Worm (Caenorhabditis elegans): ENCODE measurements around the gene pals-38.

Gene pals-38

ce11 chrV:12465399-12465798 is 18.6 kb upstream of the pals-38 start (continued):
- TF ChIP-seq ceh-28 (tag; optimal IDR thresholded peaks at IDR 0.05) (peak; percentile 31), nhr-11 (tag; optimal IDR thresholded peaks at IDR 0.05) (peak; percentile 80), lin-39 (tag; optimal IDR thresholded peaks at IDR 0.05) (no peak), dpl-1 (GFP tag; optimal IDR thresholded peaks at IDR 0.05) (peak; percentile 57), hlh-11 (tag; optimal IDR thresholded peaks at IDR 0.05) (peak; percentile 74), rbr-2 (tag; optimal IDR thresholded peaks at IDR 0.05) (peak; percentile 92), daf-16 (GFP tag; optimal IDR thresholded peaks at IDR 0.05) (peak in 1 of 2 experiments; percentile 83), daf-16 (tag; optimal IDR thresholded peaks at IDR 0.05) (no peak), ces-1 (GFP tag; optimal IDR thresholded peaks at IDR 0.05) (peak; percentile 72), ceh-32 (tag; optimal IDR thresholded peaks at IDR 0.05; ENCODE audit: poor library complexity) (peak; percentile 40)

ce11 chrV:12462908-12463307 is 16.1 kb upstream of the pals-38 start, which contains the start of gene egl-10:
egl-10 (minus strand) TSS chrV:12463008.
- TF ChIP-seq hmg-1.1 (GFP tag; IDR thresholded peaks at IDR 0.05) (0 out of 2 replicates have a peak, but pooled peaks have one; percentile 21), ceh-82 (tag; optimal IDR thresholded peaks at IDR 0.05) (no peak), hlh-30 (tag; optimal IDR thresholded peaks at IDR 0.05; ENCODE audit: insufficient read depth) (peak; percentile 11), daf-12 (tag; optimal IDR thresholded peaks at IDR 0.05) (no peak), snpc-4 (tag; optimal IDR thresholded peaks at IDR 0.05) (no peak), zag-1 (tag; optimal IDR thresholded peaks at IDR 0.05) (no peak), dve-1 (tag; optimal IDR thresholded peaks at IDR 0.05; ENCODE audit: insufficient read depth) (peak; percentile 19), vab-7 (GFP tag; IDR thresholded peaks at IDR 0.05) (no peak), nhr-48 (tag; optimal IDR thresholded peaks at IDR 0.05) (no peak), nhr-10 (tag; optimal IDR thresholded peaks at IDR 0.05) (no peak), mes-2 (tag; optimal IDR thresholded peaks at IDR 0.05; ENCODE audit: poor library complexity, severe bottlenecking) (peak; percentile 50), nhr-6 (tag; optimal IDR thresholded peaks at IDR 0.05) (peak; percentile 11), dpl-1 (GFP tag; optimal IDR thresholded peaks at IDR 0.05) (no peak)

- TF ChIP-seq hlh-11 (tag; optimal IDR thresholded peaks at IDR 0.05): peak; percentile 1
- TF ChIP-seq T26A8.4 (GFP tag; IDR thresholded peaks at IDR 0.05): no peak
- TF ChIP-seq lsy-2 (tag; optimal IDR thresholded peaks at IDR 0.05): peak in 1 of 2 experiments; percentile 36
- peak; percentile 16 for TF ChIP-seq dve-1 (tag; optimal IDR thresholded peaks at IDR 0.05; ENCODE audit: insufficient read depth)
- TF ChIP-seq daf-16 (GFP tag; optimal IDR thresholded peaks at IDR 0.05): peak in 1 of 2 experiments; percentile 59
- no peak for TF ChIP-seq daf-16 (tag; optimal IDR thresholded peaks at IDR 0.05)
- TF ChIP-seq aha-1 (tag): peak; percentile 68
- TF ChIP-seq hmg-1.1 (GFP tag; IDR thresholded peaks at IDR 0.05): no peak
- TF ChIP-seq mdl-1 (tag; optimal IDR thresholded peaks at IDR 0.05): peak in 1 of 2 experiments; percentile 32
- peak; percentile 25 for TF ChIP-seq mep-1 (tag; optimal IDR thresholded peaks at IDR 0.05)
These were observed 13.8 kb upstream of the pals-38 start for ce11 chrV:12460583-12460982.

ce11 chrV:12455695-12456094 is 8.9 kb upstream of the pals-38 start:
- TF ChIP-seq set-16 (GFP tag; IDR thresholded peaks at IDR 0.05): peak; percentile 93
- TF ChIP-seq dmd-8 (GFP tag; IDR thresholded peaks at IDR 0.05): 0 out of 2 replicates have a peak, but pooled peaks have one; percentile 38
- no peak for TF ChIP-seq dve-1 (tag; optimal IDR thresholded peaks at IDR 0.05; ENCODE audit: insufficient read depth)
- TF ChIP-seq aha-1 (tag): peak; percentile 27
- TF ChIP-seq egl-43 (GFP tag; IDR thresholded peaks at IDR 0.05): peak; percentile 42; the same call in 1 of the 2 replicates
- no peak for TF ChIP-seq lin-13 (GFP tag; optimal IDR thresholded peaks at IDR 0.05)
- 0 out of 2 replicates have a peak, but pooled peaks have one; percentile 14 for TF ChIP-seq ctbp-1 (GFP tag; IDR thresholded peaks at IDR 0.05)

- TF ChIP-seq R02D3.7 (tag; optimal IDR thresholded peaks at IDR 0.05) (peak; percentile 16), dpl-1 (GFP tag; optimal IDR thresholded peaks at IDR 0.05) (peak; percentile 84), nhr-6 (tag; optimal IDR thresholded peaks at IDR 0.05) (peak; percentile 55), Y48G9A.11 (GFP tag; IDR thresholded peaks at IDR 0.05) (peak; percentile 92), nhr-48 (tag; optimal IDR thresholded peaks at IDR 0.05) (no peak), T20F7.1 (GFP tag; optimal IDR thresholded peaks at IDR 0.05) (peak; percentile 93), nhr-10 (tag; optimal IDR thresholded peaks at IDR 0.05) (no peak), sdz-12 (GFP tag; optimal IDR thresholded peaks at IDR 0.05) (no peak)
These were observed 3.6 kb upstream of the pals-38 start, which contains the start of gene F28C1.1 for ce11 chrV:12450441-12450840. F28C1.1 (plus strand) TSS chrV:12450805.
